Worm (Caenorhabditis elegans) whole organism, young adult: ENCODE measurements around the gene ZK262.20.

ENCODE experiments used
- B0035.1 ChIP-seq: sonication (generic microtip); optimal IDR thresholded peaks from 2 replicates; lab custom pipeline; 2016; ENCODE audit warnings: missing genetic modification characterization, mild to moderate bottlenecking, missing compliant biosample characterization, missing genotype, missing genetic modification reagents
- C17E4.6 ChIP-seq: fragments of 200-800 bp; sonication (Bioruptor generic); IDR thresholded peaks from 2 replicates; pipeline ENCODE4 v1.3.6; 2022; ENCODE audit warnings: missing genetic modification reagents, missing genetic modification characterization, missing compliant biosample characterization
- F10E7.11 ChIP-seq: sonication (generic microtip); optimal IDR thresholded peaks from 2 replicates; lab custom pipeline; 2017; ENCODE audit warnings: mild to moderate bottlenecking, missing genetic modification characterization, moderate library complexity, missing compliant biosample characterization
- F23B12.7 ChIP-seq: sonication (generic microtip); optimal IDR thresholded peaks from 2 replicates; lab custom pipeline; 2017; ENCODE audit warnings: missing genetic modification characterization, mild to moderate bottlenecking, missing compliant biosample characterization, antibody characterized with exemption, moderate library complexity; ENCODE audit not compliant: insufficient read depth
- F37B4.10 ChIP-seq: fragments of 200-800 bp; sonication (Bioruptor generic); IDR thresholded peaks from 2 replicates; pipeline ENCODE4 v1.3.6; 2022; ENCODE audit warnings: missing genetic modification characterization, missing compliant biosample characterization
- F49E8.2 ChIP-seq: sonication (generic microtip); optimal IDR thresholded peaks from 3 replicates; lab custom pipeline; 2017; ENCODE audit warnings: missing genetic modification characterization, mild to moderate bottlenecking, missing compliant biosample characterization, antibody characterized with exemption, moderate library complexity; ENCODE audit not compliant: insufficient read depth
- K12H6.12 ChIP-seq: fragments of 200-800 bp; sonication (Bioruptor generic); optimal IDR thresholded peaks from 2 replicates; lab custom pipeline; 2018; ENCODE audit warnings: mild to moderate bottlenecking, missing genetic modification characterization, missing compliant biosample characterization
- Y53G8AR.9 ChIP-seq: fragments of 200-800 bp; sonication (Bioruptor generic); conservative IDR thresholded peaks from 2 replicates; pipeline ENCODE4 v1.3.6; 2022; ENCODE audit warnings: missing genetic modification reagents, missing genetic modification characterization, missing compliant biosample characterization
- Y56A3A.18 ChIP-seq: fragments of 200-800 bp; sonication (Bioruptor generic); IDR thresholded peaks from 2 replicates; pipeline ENCODE4 v1.3.6; 2022; ENCODE audit warnings: missing genetic modification reagents, missing genetic modification characterization, missing compliant biosample characterization
- Y67H2A.10 ChIP-seq: fragments of 200-800 bp; sonication (Bioruptor generic); conservative IDR thresholded peaks from 2 replicates; pipeline ENCODE4 v1.3.6; 2022; ENCODE audit warnings: missing genetic modification reagents, missing genetic modification characterization, missing compliant biosample characterization
- ZK185.1 ChIP-seq: sonication (generic microtip); optimal IDR thresholded peaks from 2 replicates; lab custom pipeline; 2016; ENCODE audit warnings: mild to moderate bottlenecking, missing genetic modification characterization, missing compliant biosample characterization; ENCODE audit not compliant: poor library complexity, severe bottlenecking
- akir-1 ChIP-seq: fragments of 200-800 bp; sonication (Bioruptor generic); optimal IDR thresholded peaks from 2 replicates; lab custom pipeline; 2018; ENCODE audit warnings: mild to moderate bottlenecking, missing genetic modification characterization, moderate library complexity, missing compliant biosample characterization
- aptf-3 ChIP-seq: fragments of 200-800 bp; sonication (Bioruptor generic); IDR thresholded peaks from 2 replicates; pipeline ENCODE4 v1.3.6; 2022; ENCODE audit warnings: missing genetic modification characterization, missing compliant biosample characterization
- atf-7 ChIP-seq: sonication (generic microtip); optimal IDR thresholded peaks from 2 replicates; lab custom pipeline; 2017; ENCODE audit warnings: mild to moderate bottlenecking, missing genetic modification characterization, missing compliant biosample characterization
- bed-2 ChIP-seq: fragments of 200-800 bp; sonication (Bioruptor generic); IDR thresholded peaks from 2 replicates; pipeline ENCODE4 v1.3.6; 2022; ENCODE audit warnings: missing genetic modification reagents, missing genetic modification characterization, missing compliant biosample characterization
- ceh-40 ChIP-seq: fragments of 200-800 bp; sonication (Bioruptor generic); IDR thresholded peaks from 2 replicates; pipeline ENCODE4 v1.3.6; 2022; ENCODE audit warnings: missing genetic modification characterization, missing compliant biosample characterization
- ceh-91 ChIP-seq: fragments of 200-800 bp; sonication (Bioruptor generic); IDR thresholded peaks from 2 replicates; pipeline ENCODE4 v1.3.6; 2022; ENCODE audit warnings: missing genetic modification reagents, missing genetic modification characterization, missing compliant biosample characterization
- die-1 ChIP-seq: sonication (generic microtip); optimal IDR thresholded peaks from 2 replicates; lab custom pipeline; 2016; ENCODE audit warnings: missing genotype, mild to moderate bottlenecking, missing genetic modification characterization, missing compliant biosample characterization
- dpff-1 ChIP-seq: sonication (generic microtip); optimal IDR thresholded peaks from 2 replicates; lab custom pipeline; 2017; ENCODE audit warnings: mild to moderate bottlenecking, missing genetic modification characterization, missing compliant biosample characterization
- efl-1 ChIP-seq: fragments of 150-350 bp; optimal IDR thresholded peaks from 2 replicates; lab custom pipeline; 2014; ENCODE audit warnings: missing biosample characterization, missing genetic modification reagents, missing genetic modification characterization
- egrh-3 ChIP-seq: fragments of 200-800 bp; sonication (Bioruptor generic); IDR thresholded peaks from 2 replicates; pipeline ENCODE4 v1.3.6; 2022; ENCODE audit warnings: missing genetic modification reagents, missing genetic modification characterization, missing compliant biosample characterization
- ets-4 ChIP-seq: fragments of 200-800 bp; sonication (Bioruptor generic); optimal IDR thresholded peaks from 2 replicates; lab custom pipeline; 2018; ENCODE audit warnings: mild to moderate bottlenecking, missing genetic modification characterization, missing compliant biosample characterization
- fkh-3 ChIP-seq: sonication (generic microtip); optimal IDR thresholded peaks from 2 replicates; lab custom pipeline; 2016; ENCODE audit warnings: mild to moderate bottlenecking, missing genetic modification characterization, missing compliant biosample characterization
- him-1 ChIP-seq: sonication (generic microtip); optimal IDR thresholded peaks from 2 replicates; lab custom pipeline; 2016; ENCODE audit warnings: missing genotype, missing genetic modification reagents, missing genetic modification characterization, missing compliant biosample characterization
- hlh-26 ChIP-seq: fragments of 200-800 bp; sonication (Bioruptor generic); conservative IDR thresholded peaks from 2 replicates; pipeline ENCODE4 v1.3.6; 2022; ENCODE audit warnings: missing genetic modification reagents, missing genetic modification characterization, missing compliant biosample characterization
- lin-35 ChIP-seq, 3 experiments: fragments of 150-350 bp in 2 of 3; sonication (generic microtip) in 1 of 3; optimal IDR thresholded peaks; 2 replicates each; lab custom pipeline; 2014 to 2018; ENCODE audit warnings: missing biosample characterization in 3 of 3, missing genetic modification characterization in 3 of 3, missing genetic modification reagents in 3 of 3
- madf-10 ChIP-seq: sonication (generic microtip); optimal IDR thresholded peaks from 2 replicates; lab custom pipeline; 2016; ENCODE audit warnings: mild to moderate bottlenecking, missing genetic modification characterization, missing compliant biosample characterization
- mcd-1 ChIP-seq: fragments of 200-800 bp; sonication (Bioruptor generic); IDR thresholded peaks from 2 replicates; pipeline ENCODE4 v1.3.6; 2022; ENCODE audit warnings: missing genetic modification reagents, missing genetic modification characterization, missing compliant biosample characterization
- mel-28 ChIP-seq: sonication (generic microtip); optimal IDR thresholded peaks from 2 replicates; lab custom pipeline; 2016; ENCODE audit warnings: borderline replicate concordance, mild to moderate bottlenecking, missing genetic modification characterization, missing compliant biosample characterization
- mes-4 ChIP-seq: sonication (generic microtip); optimal IDR thresholded peaks from 2 replicates; lab custom pipeline; 2016; ENCODE audit warnings: missing genotype, missing genetic modification characterization, missing compliant biosample characterization
- nfyb-1 ChIP-seq: fragments of 200-800 bp; sonication (Bioruptor generic); IDR thresholded peaks from 2 replicates; pipeline ENCODE4 v1.3.6; 2022; ENCODE audit warnings: missing genetic modification reagents, missing genetic modification characterization, missing compliant biosample characterization
- nhr-120 ChIP-seq: fragments of 200-800 bp; sonication (Bioruptor generic); IDR thresholded peaks from 2 replicates; pipeline ENCODE4 v1.3.6; 2022; ENCODE audit warnings: missing genetic modification characterization, missing compliant biosample characterization
- nhr-27 ChIP-seq: fragments of 200-800 bp; sonication (Bioruptor generic); optimal IDR thresholded peaks from 2 replicates; lab custom pipeline; 2018; ENCODE audit warnings: mild to moderate bottlenecking, missing genetic modification characterization, moderate library complexity, missing compliant biosample characterization
- pbrm-1 ChIP-seq: fragments of 200-800 bp; sonication (Bioruptor generic); IDR thresholded peaks from 2 replicates; pipeline ENCODE4 v1.3.6; 2022; ENCODE audit warnings: missing genetic modification reagents, missing genetic modification characterization, missing compliant biosample characterization
- repo-1 ChIP-seq: sonication (generic microtip); optimal IDR thresholded peaks from 2 replicates; lab custom pipeline; 2017; ENCODE audit warnings: mild to moderate bottlenecking, missing genetic modification characterization, missing compliant biosample characterization
- sea-2 ChIP-seq: fragments of 200-800 bp; sonication (Bioruptor generic); IDR thresholded peaks from 2 replicates; pipeline ENCODE4 v1.3.6; 2022; ENCODE audit warnings: missing genetic modification characterization, missing compliant biosample characterization
- snpc-1.3 ChIP-seq: sonication (generic microtip); optimal IDR thresholded peaks from 2 replicates; lab custom pipeline; 2017; ENCODE audit warnings: missing genetic modification characterization, mild to moderate bottlenecking, missing compliant biosample characterization, antibody characterized with exemption, moderate library complexity, missing genotype, missing genetic modification reagents; ENCODE audit not compliant: insufficient read depth
- tlf-1 ChIP-seq: fragments of 200-800 bp; sonication (Bioruptor generic); optimal IDR thresholded peaks from 2 replicates; lab custom pipeline; 2018; ENCODE audit warnings: mild to moderate bottlenecking, missing genetic modification characterization, missing compliant biosample characterization
- zim-3 ChIP-seq: sonication (generic microtip); optimal IDR thresholded peaks from 2 replicates; lab custom pipeline; 2017; ENCODE audit warnings: mild to moderate bottlenecking, missing genetic modification characterization, moderate library complexity, missing compliant biosample characterization
- ztf-26 ChIP-seq: sonication (generic microtip); optimal IDR thresholded peaks from 2 replicates; lab custom pipeline; 2017; ENCODE audit warnings: missing genetic modification characterization, missing compliant biosample characterization
- ztf-6 ChIP-seq: fragments of 200-800 bp; sonication (Bioruptor generic); IDR thresholded peaks from 2 replicates; pipeline ENCODE4 v1.3.6; 2022; ENCODE audit warnings: missing genetic modification reagents, missing genetic modification characterization, missing compliant biosample characterization

The ZK262.20 gene

ce11 chrV:18438081-18438480 is 3.2 kb upstream of the ZK262.20 start, which contains the start of gene ZK262.8:
ZK262.8 (plus strand) TSS chrV:18438381.
- TF ChIP-seq F23B12.7 (tag; lab: Kevin White, UChicago) (no peak), mes-4 (tag; lab: Kevin White, UChicago) (no peak), F49E8.2 (no peak), mel-28 (tag; lab: Kevin White, UChicago) (no peak), hlh-26 (no peak), snpc-1.3 (tag; lab: Kevin White, UChicago) (no peak), akir-1 (GFP tag; lab: Kevin White, UChicago) (no peak), him-1 (tag; lab: Kevin White, UChicago) (no peak), pbrm-1 (no peak), C17E4.6 (GFP tag; lab: Robert Waterston, UW) (no peak)
- TF ChIP-seq, all 124 proteins: peak for 0

- no peak for TF ChIP-seq nhr-120
- TF ChIP-seq lin-35 (GFP tag; optimal IDR thresholded peaks at IDR 0.05; lab: Kevin White, UChicago): no peak
- TF ChIP-seq ets-4 (GFP tag; lab: Kevin White, UChicago): no peak
- TF ChIP-seq F10E7.11 (tag; lab: Kevin White, UChicago): no peak
- TF ChIP-seq Y67H2A.10 (GFP tag; lab: Robert Waterston, UW): no peak
- no peak for TF ChIP-seq F37B4.10
Measured at ce11 chrV:18431450-18431849, 3.4 kb downstream of the ZK262.20 start, which contains the start of gene srw-82. srw-82 (plus strand) TSS chrV:18431750.

- no peak for TF ChIP-seq efl-1
- 0 out of 2 replicates have a peak, but pooled peaks have one; percentile 12 for TF ChIP-seq mcd-1 (GFP tag; lab: Robert Waterston, UW)
- no peak for TF ChIP-seq tlf-1 (GFP tag; lab: Kevin White, UChicago)
- TF ChIP-seq nhr-27 (tag; lab: Kevin White, UChicago): no peak
- TF ChIP-seq ztf-26: no peak
- no peak for TF ChIP-seq zim-3 (tag; lab: Kevin White, UChicago)
- no peak for TF ChIP-seq die-1 (tag; lab: Kevin White, UChicago)
- no peak for TF ChIP-seq ceh-40 (GFP tag; lab: Robert Waterston, UW)
- no peak for TF ChIP-seq F37B4.10
- no peak for TF ChIP-seq ZK185.1 (tag; lab: Kevin White, UChicago)
- TF ChIP-seq bed-2 (GFP tag; lab: Robert Waterston, UW): no peak
- no peak for TF ChIP-seq repo-1 (tag; lab: Kevin White, UChicago)
- no peak for TF ChIP-seq atf-7
- TF ChIP-seq madf-10 (tag; lab: Kevin White, UChicago): no peak
- TF ChIP-seq nfyb-1 (GFP tag; lab: Robert Waterston, UW): no peak
- peak; percentile 81 for TF ChIP-seq egrh-3 (GFP tag; lab: Robert Waterston, UW)
- TF ChIP-seq ztf-6 (GFP tag; lab: Robert Waterston, UW): no peak
Measured at ce11 chrV:18430826-18431225, 4.0 kb downstream of the ZK262.20 start.

ce11 chrV:18426280-18426679 is 8.6 kb downstream of the ZK262.20 start, which contains the start of gene srw-83:
srw-83 (plus strand) TSS chrV:18426580.
- TF ChIP-seq B0035.1 (tag; lab: Kevin White, UChicago): no peak
- TF ChIP-seq sea-2 (GFP tag; lab: Robert Waterston, UW): no peak
- no peak for TF ChIP-seq K12H6.12 (tag; lab: Kevin White, UChicago)
- no peak for TF ChIP-seq ztf-26
- TF ChIP-seq ceh-91 (GFP tag; lab: Robert Waterston, UW): no peak
- TF ChIP-seq dpff-1 (tag; lab: Kevin White, UChicago): no peak
- TF ChIP-seq Y56A3A.18 (GFP tag; lab: Robert Waterston, UW): no peak
- no peak for TF ChIP-seq Y53G8AR.9 (GFP tag; lab: Robert Waterston, UW)
- no peak for TF ChIP-seq fkh-3 (tag; lab: Kevin White, UChicago)
- TF ChIP-seq aptf-3 (GFP tag; lab: Robert Waterston, UW): no peak
- TF ChIP-seq mes-4 (tag; lab: Kevin White, UChicago): no peak
- TF ChIP-seq, all 124 proteins: peak for 0
